Worm (Caenorhabditis elegans) whole organism, young adult: ENCODE results near the gene T03F7.5.

Source experiments
- C06A6.2 ChIP-seq: fragments of 200-800 bp; sonication (Bioruptor generic); conservative IDR thresholded peaks from 2 replicates; pipeline ENCODE4 v1.3.6; 2022; ENCODE audit warnings: missing genetic modification characterization, missing compliant biosample characterization
- T07F8.4 ChIP-seq: sonication (generic microtip); optimal IDR thresholded peaks from 2 replicates; lab custom pipeline; 2016; ENCODE audit warnings: mild to moderate bottlenecking, missing genetic modification characterization, moderate library complexity, missing compliant biosample characterization
- ama-1 ChIP-seq, 3 experiments: fragments of 150-350 bp in 1 of 3; sonication (generic microtip) in 2 of 3; optimal IDR thresholded peaks; 2 replicates each; lab custom pipeline; 2014 to 2018; ENCODE audit warnings: missing biosample characterization in 2 of 3, missing genetic modification characterization in 2 of 3, missing genetic modification reagents in 2 of 3
- ceh-40 ChIP-seq: fragments of 200-800 bp; sonication (Bioruptor generic); IDR thresholded peaks from 2 replicates; pipeline ENCODE4 v1.3.6; 2022; ENCODE audit warnings: missing genetic modification characterization, missing compliant biosample characterization
- dpff-1 ChIP-seq: sonication (generic microtip); optimal IDR thresholded peaks from 2 replicates; lab custom pipeline; 2017; ENCODE audit warnings: mild to moderate bottlenecking, missing genetic modification characterization, missing compliant biosample characterization
- egrh-3 ChIP-seq: fragments of 200-800 bp; sonication (Bioruptor generic); IDR thresholded peaks from 2 replicates; pipeline ENCODE4 v1.3.6; 2022; ENCODE audit warnings: missing genetic modification reagents, missing genetic modification characterization, missing compliant biosample characterization
- ets-4 ChIP-seq: fragments of 200-800 bp; sonication (Bioruptor generic); optimal IDR thresholded peaks from 2 replicates; lab custom pipeline; 2018; ENCODE audit warnings: mild to moderate bottlenecking, missing genetic modification characterization, missing compliant biosample characterization
- lin-35 ChIP-seq, 3 experiments: fragments of 150-350 bp in 2 of 3; sonication (generic microtip) in 1 of 3; optimal IDR thresholded peaks; 2 replicates each; lab custom pipeline; 2014 to 2018; ENCODE audit warnings: missing biosample characterization in 3 of 3, missing genetic modification characterization in 3 of 3, missing genetic modification reagents in 3 of 3
- mel-28 ChIP-seq: sonication (generic microtip); optimal IDR thresholded peaks from 2 replicates; lab custom pipeline; 2016; ENCODE audit warnings: borderline replicate concordance, mild to moderate bottlenecking, missing genetic modification characterization, missing compliant biosample characterization
- nhr-120 ChIP-seq: fragments of 200-800 bp; sonication (Bioruptor generic); IDR thresholded peaks from 2 replicates; pipeline ENCODE4 v1.3.6; 2022; ENCODE audit warnings: missing genetic modification characterization, missing compliant biosample characterization
- pha-4 ChIP-seq: fragments of 150-350 bp; sonication (generic microtip); optimal IDR thresholded peaks from 2 replicates; lab custom pipeline; 2014; ENCODE audit warnings: missing biosample characterization, missing genetic modification reagents, missing genetic modification characterization
- snpc-1.3 ChIP-seq: sonication (generic microtip); optimal IDR thresholded peaks from 2 replicates; lab custom pipeline; 2017; ENCODE audit warnings: missing genetic modification characterization, mild to moderate bottlenecking, missing compliant biosample characterization, antibody characterized with exemption, moderate library complexity, missing genotype, missing genetic modification reagents; ENCODE audit not compliant: insufficient read depth
- snpc-4 ChIP-seq, 5 experiments: fragments of 150-350 bp in 1 of 5; sonication (generic microtip) in 4 of 5; optimal IDR thresholded peaks; 2 replicates each; lab custom pipeline; 2014 to 2018; ENCODE audit warnings: missing genetic modification characterization in 5 of 5, missing biosample characterization in 3 of 5, antibody characterized with exemption in 2 of 5, mild to moderate bottlenecking in 2 of 5, missing compliant biosample characterization in 2 of 5, missing genotype in 2 of 5, moderate library complexity in 2 of 5, missing genetic modification reagents in 1 of 5

- TF ChIP-seq C06A6.2 (GFP tag; lab: Robert Waterston, UW) (no peak), ama-1 (optimal IDR thresholded peaks at IDR 0.05; lab: Kevin White, UChicago) (no peak), ama-1 (GFP tag; optimal IDR thresholded peaks at IDR 0.05; lab: Kevin White, UChicago) (no peak), snpc-1.3 (tag; lab: Kevin White, UChicago) (no peak), lin-35 (GFP tag; optimal IDR thresholded peaks at IDR 0.05; lab: Kevin White, UChicago) (no peak), dpff-1 (tag; lab: Kevin White, UChicago) (no peak), egrh-3 (GFP tag; lab: Robert Waterston, UW) (no peak), ceh-40 (GFP tag; lab: Robert Waterston, UW) (no peak), T07F8.4 (no peak), nhr-120 (no peak), pha-4 (no peak), ets-4 (GFP tag; lab: Kevin White, UChicago) (no peak), mel-28 (no peak), snpc-4 (GFP tag; optimal IDR thresholded peaks at IDR 0.05; lab: Kevin White, UChicago) (no peak), snpc-4 (tag; optimal IDR thresholded peaks at IDR 0.05; lab: Kevin White, UChicago) (no peak)
These were observed 7.6 kb downstream of the T03F7.5 start, which contains the start of gene C03E10.1 for ce11 chrV:11290888-11291287.
